Fruit fly (Drosophila melanogaster): ENCODE results near the gene CG6321.
A peak's percentile ranks its signal among the peaks of the same experiment; 100 is the strongest.

CG6321 gene

dm6 chr3L:11010410-11010827 is 50.6 kb downstream of the CG6321 start (continued):
- TF ChIP-seq CG15073 (GFP tag; optimal IDR thresholded peaks at IDR 0.05) (no peak), fu2 (GFP tag; optimal IDR thresholded peaks at IDR 0.05) (no peak), CG7786 (GFP tag; optimal IDR thresholded peaks at IDR 0.05) (no peak), trem (tag; optimal IDR thresholded peaks at IDR 0.05) (no peak), lbe (GFP tag; optimal IDR thresholded peaks at IDR 0.05) (peak; percentile 76), Atf6 (GFP tag; IDR thresholded peaks at IDR 0.05) (no peak), dm (GFP tag; optimal IDR thresholded peaks at IDR 0.05) (no peak), CG10321 (GFP tag; IDR thresholded peaks at IDR 0.05) (no peak), Nf-YA (GFP tag; IDR thresholded peaks at IDR 0.05) (peak; percentile 84), CG6175 (GFP tag; IDR thresholded peaks at IDR 0.05) (0 out of 3 replicates have a peak, but pooled peaks have one; percentile 19), Bdp1 (GFP tag; optimal IDR thresholded peaks at IDR 0.05) (no peak), CG3995 (GFP tag; optimal IDR thresholded peaks at IDR 0.05) (no peak), CG1602 (GFP tag; optimal IDR thresholded peaks at IDR 0.05) (no peak), dati (GFP tag; IDR thresholded peaks at IDR 0.05) (no peak), ab (GFP tag; optimal IDR thresholded peaks at IDR 0.05) (no peak), Hr78 (GFP tag; optimal IDR thresholded peaks at IDR 0.05) (no peak), bbx (GFP tag; IDR thresholded peaks at IDR 0.05; ENCODE audit: partially characterized antibody) (peak; percentile 58; the same call in 1 of the 2 replicates), CG12219 (GFP tag; optimal IDR thresholded peaks at IDR 0.05) (no peak), HLH4C (GFP tag; IDR thresholded peaks at IDR 0.05; ENCODE audit: partially characterized antibody) (peak; percentile 39; the same call in 2 of the 3 replicates), BEAF-32 (GFP tag; optimal IDR thresholded peaks at IDR 0.05) (no peak), seq (GFP tag; IDR thresholded peaks at IDR 0.05) (no peak; the same call in 1 of the 2 replicates), CG16863 (GFP tag; optimal IDR thresholded peaks at IDR 0.05) (no peak), hth (optimal IDR thresholded peaks at IDR 0.05) (no peak), CG43689 (GFP tag; IDR thresholded peaks at IDR 0.05) (no peak), pan (optimal IDR thresholded peaks at IDR 0.05) (no peak), pan (GFP tag; optimal IDR thresholded peaks at IDR 0.05 in 1 of 2, IDR thresholded peaks at IDR 0.05 in 1 of 2) (peak in 1 of 2 experiments; percentile 48), Ada2b (GFP tag; IDR thresholded peaks at IDR 0.05) (no peak), CG32772 (GFP tag; IDR thresholded peaks at IDR 0.05) (peak; percentile 99), CG11696 (GFP tag; IDR thresholded peaks at IDR 0.05) (no peak), ems (GFP tag; optimal IDR thresholded peaks at IDR 0.05) (no peak), Drgx (GFP tag; IDR thresholded peaks at IDR 0.05) (peak; percentile 95), ap (GFP tag; IDR thresholded peaks at IDR 0.05) (no peak), hb (GFP tag; IDR thresholded peaks at IDR 0.05; ENCODE audit: partially characterized antibody) (no peak), BtbVII (GFP tag; optimal IDR thresholded peaks at IDR 0.05) (no peak), CG9609 (GFP tag; optimal IDR thresholded peaks at IDR 0.05) (no peak), ash1 (GFP tag; optimal IDR thresholded peaks at IDR 0.05) (no peak), CG17328 (GFP tag; IDR thresholded peaks at IDR 0.05) (no peak), CG6254 (GFP tag; optimal IDR thresholded peaks at IDR 0.05) (peak; percentile 19), D19A (tag; optimal IDR thresholded peaks at IDR 0.05) (no peak), CG14667 (GFP tag; IDR thresholded peaks at IDR 0.05) (no peak), Vsx1 (GFP tag; optimal IDR thresholded peaks at IDR 0.05) (peak; percentile 3), MTF-1 (GFP tag; optimal IDR thresholded peaks at IDR 0.05; ENCODE audit: borderline replicate concordance) (no peak), CG15601 (tag; optimal IDR thresholded peaks at IDR 0.05) (no peak), CG13894 (tag; optimal IDR thresholded peaks at IDR 0.05) (peak; percentile 22), CG30431 (GFP tag; optimal IDR thresholded peaks at IDR 0.05) (no peak), CG10431 (GFP tag; optimal IDR thresholded peaks at IDR 0.05) (no peak), CG15696 (tag; optimal IDR thresholded peaks at IDR 0.05) (no peak), sens (GFP tag) (peak; percentile 79), Dref (GFP tag; IDR thresholded peaks at IDR 0.05) (no peak), CG6791 (GFP tag; IDR thresholded peaks at IDR 0.05; ENCODE audit: partially characterized antibody) (peak; percentile 62; the same call in 2 of the 3 replicates), ssp (GFP tag; IDR thresholded peaks at IDR 0.05) (no peak), E2f1 (GFP tag; IDR thresholded peaks at IDR 0.05) (no peak)

Data from whole organism, embryonic.